Fruit fly (Drosophila melanogaster) whole organism, pupa: Measurements from ENCODE around the gene HDAC3.

Experiments used
- CG12605 ChIP-seq: fragments of 200-800 bp; sonication (Bioruptor generic); IDR thresholded peaks from 2 replicates; pipeline ENCODE4 v1.3.6; 2022; ENCODE audit warnings: missing biosample characterization, missing genetic modification characterization
- CG15710 ChIP-seq: fragments of 200-800 bp; sonication (Bioruptor generic); optimal IDR thresholded peaks from 2 replicates; lab custom pipeline; 2018; ENCODE audit warnings: missing biosample characterization, mild to moderate bottlenecking, missing genetic modification characterization, moderate library complexity
- CG4496 ChIP-seq: fragments of 200-800 bp; sonication (Bioruptor generic); IDR thresholded peaks from 3 replicates; pipeline ENCODE4 v1.3.6; 2022; ENCODE audit warnings: missing biosample characterization, missing genetic modification characterization
- CG8301 ChIP-seq: fragments of 200-800 bp; sonication (Bioruptor generic); optimal IDR thresholded peaks from 2 replicates; lab custom pipeline; 2018; ENCODE audit warnings: missing biosample characterization, mild to moderate bottlenecking, missing genetic modification characterization
- D1 ChIP-seq: fragments of 200-800 bp; sonication (Bioruptor generic); optimal IDR thresholded peaks from 2 replicates; lab custom pipeline; 2018; ENCODE audit warnings: missing biosample characterization, mild to moderate bottlenecking, missing genetic modification characterization, moderate library complexity
- EcR ChIP-seq: fragments of 200-800 bp; sonication (Bioruptor generic); optimal IDR thresholded peaks from 3 replicates; lab custom pipeline; 2019; ENCODE audit warnings: missing biosample characterization, missing genetic modification characterization, mild to moderate bottlenecking, moderate library complexity, missing genetic modification reagents

DNA sequence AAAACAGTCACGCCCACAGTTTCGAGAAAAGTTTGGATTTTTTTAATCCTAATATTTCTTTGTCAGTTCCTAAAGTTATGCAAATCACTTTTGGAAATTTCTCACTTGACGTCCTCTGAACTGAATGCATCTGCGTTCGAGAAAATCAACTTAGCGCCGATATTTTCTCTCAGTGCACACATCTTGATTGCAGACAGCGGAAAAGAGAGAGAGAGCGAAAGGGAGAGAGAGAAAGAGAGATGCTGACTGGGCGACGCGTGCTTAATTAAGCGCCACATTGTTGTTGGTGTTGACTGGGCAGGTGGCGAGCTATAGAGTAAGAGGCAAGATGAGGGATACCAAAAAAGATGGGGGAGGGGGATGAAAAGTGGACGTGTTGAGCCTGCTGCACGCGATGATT, 44.2 kb upstream of the HDAC3 start:
- peak; percentile 61 for TF ChIP-seq CG8301 (tag; lab: Kevin White, UChicago)
- peak; percentile 64; the same call in 1 of the 3 replicates for TF ChIP-seq CG4496
- peak; percentile 52 for TF ChIP-seq CG15710 (tag; lab: Kevin White, UChicago)
- TF ChIP-seq CG12605 = no peak
- peak; percentile 1 for TF ChIP-seq D1
- no peak for TF ChIP-seq EcR (GFP tag; lab: Kevin White, UChicago)
